Worm (Caenorhabditis elegans): ENCODE measurements around the gene sri-70.

DNA sequence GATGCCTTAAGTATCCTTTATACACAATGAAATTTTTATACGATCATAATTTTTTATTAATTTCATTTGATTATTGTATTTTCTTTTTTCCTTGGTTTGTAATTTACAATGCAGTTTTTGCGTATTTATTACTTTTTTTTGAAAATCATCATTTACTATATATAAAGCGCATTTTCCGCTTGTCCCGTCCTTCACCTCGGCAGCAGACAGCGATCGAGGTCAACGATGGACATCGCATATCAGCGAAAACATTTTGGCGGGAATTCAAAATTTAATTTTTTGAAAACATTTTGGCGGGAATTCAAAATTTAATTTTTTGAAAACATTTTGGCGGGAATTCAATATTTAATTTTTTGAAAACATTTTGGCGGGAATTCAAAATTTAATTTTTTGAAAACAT lies 5.1 kb downstream of the sri-70 start:
- TF ChIP-seq klf-2 (GFP tag; conservative IDR thresholded peaks at IDR 0.05) (no peak), cog-1 (tag; optimal IDR thresholded peaks at IDR 0.05) (no peak), flt-1 (GFP tag; IDR thresholded peaks at IDR 0.05) (no peak), med-1 (GFP tag; optimal IDR thresholded peaks at IDR 0.05; ENCODE audit: insufficient read depth) (no peak)
